Fruit fly (Drosophila melanogaster): ENCODE data around the gene CG11037.

- TF ChIP-seq brk (GFP tag; optimal IDR thresholded peaks at IDR 0.05): no peak
- TF ChIP-seq sv (GFP tag; optimal IDR thresholded peaks at IDR 0.05): no peak
- no peak for TF ChIP-seq Hr83 (GFP tag; optimal IDR thresholded peaks at IDR 0.05; ENCODE audit: poor library complexity, severe bottlenecking)
- no peak for TF ChIP-seq Myc (optimal IDR thresholded peaks at IDR 0.05)
- no peak for TF ChIP-seq N (GFP tag; optimal IDR thresholded peaks at IDR 0.05)
- TF ChIP-seq psq (GFP tag; optimal IDR thresholded peaks at IDR 0.05): no peak
- no peak for TF ChIP-seq CG32264 (GFP tag; optimal IDR thresholded peaks at IDR 0.05)
- TF ChIP-seq usp (GFP tag; optimal IDR thresholded peaks at IDR 0.05): no peak
- no peak for TF ChIP-seq dmrt93B (GFP tag; optimal IDR thresholded peaks at IDR 0.05)
Measured at dm6 chr3L:20980499-20980898, 19.3 kb upstream of the CG11037 start.

Measured in whole organism, wandering third instar larva.